Fruit fly (Drosophila melanogaster) whole organism, wandering third instar larva: ENCODE measurements around the gene senju.

Experiments used
- Abd-B ChIP-seq: fragments of >200 bp; optimal IDR thresholded peaks from 2 replicates; lab custom pipeline; 2017; ENCODE audit warnings: missing biosample characterization, missing genetic modification characterization
- CG32264 ChIP-seq: fragments of 200-800 bp; sonication (Bioruptor generic); optimal IDR thresholded peaks from 2 replicates; lab custom pipeline; 2016; ENCODE audit warnings: missing biosample characterization, missing genetic modification characterization
- CG9705 ChIP-seq: fragments of 200-800 bp; sonication (Bioruptor generic); optimal IDR thresholded peaks from 2 replicates; lab custom pipeline; 2018; ENCODE audit warnings: missing biosample characterization, mild to moderate bottlenecking, missing genetic modification characterization
- CrebA ChIP-seq: fragments of 200-800 bp; sonication (Bioruptor generic); optimal IDR thresholded peaks from 2 replicates; lab custom pipeline; 2016; ENCODE audit warnings: missing biosample characterization, mild to moderate bottlenecking, missing genetic modification characterization, borderline replicate concordance
- Dfd ChIP-seq: fragments of >200 bp; optimal IDR thresholded peaks from 2 replicates; lab custom pipeline; 2017; ENCODE audit warnings: missing biosample characterization, missing genetic modification characterization
- Dif ChIP-seq: fragments of 200-275, 200-300 bp; sonication (Bioruptor generic); optimal IDR thresholded peaks from 2 replicates; lab custom pipeline; 2018; ENCODE audit warnings: missing biosample characterization, missing genetic modification characterization; ENCODE audit not compliant: partially characterized antibody
- GATAd ChIP-seq: sonication (Bioruptor generic); optimal IDR thresholded peaks from 2 replicates; lab custom pipeline; 2016; ENCODE audit warnings: missing biosample characterization, missing genetic modification characterization
- HLH106 ChIP-seq: fragments of 200-800 bp; optimal IDR thresholded peaks from 3 replicates; lab custom pipeline; 2019; ENCODE audit warnings: missing biosample characterization, mild to moderate bottlenecking, missing genetic modification characterization, moderate library complexity
- Hnf4 ChIP-seq: fragments of 200-800 bp; sonication (Bioruptor generic); optimal IDR thresholded peaks from 2 replicates; lab custom pipeline; 2016; ENCODE audit warnings: missing biosample characterization, mild to moderate bottlenecking, missing genetic modification characterization
- Hr78 ChIP-seq: fragments of >200 bp; optimal IDR thresholded peaks from 2 replicates; lab custom pipeline; 2017; ENCODE audit warnings: missing biosample characterization, missing genetic modification characterization
- Hr83 ChIP-seq: fragments of 200-300 bp; sonication (Bioruptor generic); optimal IDR thresholded peaks from 2 replicates; lab custom pipeline; 2016; ENCODE audit warnings: missing biosample characterization, mild to moderate bottlenecking, missing genetic modification characterization, moderate library complexity; ENCODE audit not compliant: poor library complexity, severe bottlenecking
- Jra ChIP-seq: sonication (Bioruptor generic); optimal IDR thresholded peaks from 2 replicates; lab custom pipeline; 2016; ENCODE audit warnings: missing biosample characterization, missing genetic modification characterization
- Mio ChIP-seq: sonication (Bioruptor generic); optimal IDR thresholded peaks from 2 replicates; lab custom pipeline; 2016; ENCODE audit warnings: missing biosample characterization, missing genetic modification characterization
- Myc ChIP-seq: fragments of >200 bp; optimal IDR thresholded peaks from 2 replicates; lab custom pipeline; 2017
- N ChIP-seq: fragments of >200 bp; optimal IDR thresholded peaks from 2 replicates; lab custom pipeline; 2018; ENCODE audit warnings: missing biosample characterization, missing external identifiers, missing genetic modification characterization
- OdsH ChIP-seq: fragments of 200-800 bp; sonication (Bioruptor generic); optimal IDR thresholded peaks from 2 replicates; lab custom pipeline; 2016; ENCODE audit warnings: missing biosample characterization, mild to moderate bottlenecking, missing genetic modification characterization
- Rel ChIP-seq, 2 experiments: fragments of 200-800 bp; sonication (Bioruptor generic) in 1 of 2; optimal IDR thresholded peaks; 2 replicates in 1 of 2; 3 replicates in 1 of 2; lab custom pipeline; 2016 to 2019; ENCODE audit warnings: mild to moderate bottlenecking in 2 of 2, missing biosample characterization in 2 of 2, missing genetic modification characterization in 2 of 2, moderate library complexity in 1 of 2
- Sp1 ChIP-seq: fragments of 200-800 bp; sonication (Bioruptor generic); optimal IDR thresholded peaks from 3 replicates; lab custom pipeline; 2019; ENCODE audit warnings: missing biosample characterization, mild to moderate bottlenecking, missing genetic modification characterization, moderate library complexity
- Vsx2 ChIP-seq: fragments of 200-300, 225-300 bp; sonication (Bioruptor generic); optimal IDR thresholded peaks from 2 replicates; lab custom pipeline; 2018; ENCODE audit warnings: missing biosample characterization, missing genetic modification characterization; ENCODE audit not compliant: partially characterized antibody
- br ChIP-seq: fragments of 200-800 bp; sonication (Bioruptor generic); optimal IDR thresholded peaks from 2 replicates; lab custom pipeline; 2016; ENCODE audit warnings: missing biosample characterization, missing genetic modification characterization
- brk ChIP-seq: fragments of 200-800 bp; sonication (Bioruptor generic); optimal IDR thresholded peaks from 2 replicates; lab custom pipeline; 2016; ENCODE audit warnings: missing biosample characterization, mild to moderate bottlenecking, missing genetic modification characterization
- dl ChIP-seq, 2 experiments: fragments of 175-275, 200-275 bp in 1 of 2; fragments of 200-275 bp in 1 of 2; sonication (Bioruptor generic); optimal IDR thresholded peaks; lab custom pipeline; 2018; ENCODE audit warnings: mild to moderate bottlenecking in 2 of 2, missing biosample characterization in 2 of 2, missing genetic modification characterization in 2 of 2, moderate library complexity in 2 of 2; ENCODE audit not compliant: partially characterized antibody in 2 of 2, insufficient read depth in 1 of 2
- dmrt93B ChIP-seq: fragments of 200-800 bp; sonication (Bioruptor generic); optimal IDR thresholded peaks from 2 replicates; lab custom pipeline; 2018; ENCODE audit warnings: missing biosample characterization, mild to moderate bottlenecking, missing genetic modification characterization
- dsf ChIP-seq: sonication (Bioruptor generic); optimal IDR thresholded peaks from 2 replicates; lab custom pipeline; 2016; ENCODE audit warnings: missing biosample characterization, missing genetic modification characterization, borderline replicate concordance
- ey ChIP-seq: fragments of 200-800 bp; sonication (Bioruptor generic); optimal IDR thresholded peaks from 2 replicates; lab custom pipeline; 2016; ENCODE audit warnings: missing biosample characterization, missing genetic modification characterization
- foxo ChIP-seq, 2 experiments: fragments of 200-800 bp; sonication (Bioruptor generic); optimal IDR thresholded peaks; 2 replicates in 1 of 2; 3 replicates in 1 of 2; lab custom pipeline; 2016 to 2017; ENCODE audit warnings: missing biosample characterization in 2 of 2, missing genetic modification characterization in 2 of 2
- fru ChIP-seq: fragments of 200-800 bp; sonication (Bioruptor generic); optimal IDR thresholded peaks from 3 replicates; lab custom pipeline; 2016; ENCODE audit warnings: missing biosample characterization, mild to moderate bottlenecking, missing genetic modification characterization
- h ChIP-seq: fragments of 200-800 bp; sonication (Bioruptor generic); optimal IDR thresholded peaks from 3 replicates; lab custom pipeline; 2016; ENCODE audit warnings: missing biosample characterization, mild to moderate bottlenecking, missing genetic modification characterization
- jim ChIP-seq: fragments of 175-275, 200-325 bp; sonication (Bioruptor generic); optimal IDR thresholded peaks from 2 replicates; lab custom pipeline; 2016; ENCODE audit warnings: missing biosample characterization, mild to moderate bottlenecking, missing genetic modification characterization
- lola ChIP-seq: fragments of >200 bp; optimal IDR thresholded peaks from 2 replicates; lab custom pipeline; 2017; ENCODE audit warnings: missing biosample characterization, missing genetic modification characterization
- pan ChIP-seq: fragments of >200 bp; optimal IDR thresholded peaks from 2 replicates; lab custom pipeline; 2017
- psq ChIP-seq: fragments of 200-800 bp; sonication (Bioruptor generic); optimal IDR thresholded peaks from 3 replicates; lab custom pipeline; 2017; ENCODE audit warnings: missing biosample characterization, mild to moderate bottlenecking, missing genetic modification characterization, moderate library complexity
- rgr ChIP-seq: fragments of 200-800 bp; sonication (Bioruptor generic); optimal IDR thresholded peaks from 3 replicates; lab custom pipeline; 2016; ENCODE audit warnings: missing biosample characterization, mild to moderate bottlenecking, missing genetic modification characterization
- sage ChIP-seq: fragments of 200-800 bp; sonication (Bioruptor generic); optimal IDR thresholded peaks from 2 replicates; lab custom pipeline; 2016; ENCODE audit warnings: missing biosample characterization, mild to moderate bottlenecking, missing genetic modification characterization
- sv ChIP-seq: fragments of 200-800 bp; sonication (Bioruptor generic); optimal IDR thresholded peaks from 3 replicates; lab custom pipeline; 2016; ENCODE audit warnings: missing biosample characterization, missing genetic modification characterization
- tai ChIP-seq: sonication (Bioruptor generic); optimal IDR thresholded peaks from 2 replicates; lab custom pipeline; 2016; ENCODE audit warnings: missing biosample characterization, missing genetic modification characterization
- usp ChIP-seq: fragments of >200 bp; optimal IDR thresholded peaks from 2 replicates; lab custom pipeline; 2017; ENCODE audit warnings: missing biosample characterization, missing genetic modification characterization
- woc ChIP-seq: sonication (Bioruptor generic); optimal IDR thresholded peaks from 2 replicates; lab custom pipeline; 2016; ENCODE audit warnings: missing biosample characterization, mild to moderate bottlenecking, missing genetic modification characterization

Gene senju

dm6 chr2L:5006323-5006722 is 46.3 kb upstream of the senju start:
- TF ChIP-seq pan (lab: Kevin White, UChicago) (no peak), Vsx2 (GFP tag; lab: Kevin White, UChicago) (no peak), jim (no peak), tai (GFP tag; lab: Kevin White, UChicago) (no peak), foxo (GFP tag; optimal IDR thresholded peaks at IDR 0.05; lab: Kevin White, UChicago) (no peak), dl (GFP tag; optimal IDR thresholded peaks at IDR 0.05; lab: Kevin White, UChicago; ENCODE audit: insufficient read depth in 1 of 2, partially characterized antibody in 2 of 2) (no peak), Rel (GFP tag; optimal IDR thresholded peaks at IDR 0.05; lab: Kevin White, UChicago) (no peak), Rel (tag; optimal IDR thresholded peaks at IDR 0.05; lab: Kevin White, UChicago) (no peak), h (no peak), OdsH (GFP tag; lab: Kevin White, UChicago) (no peak), dmrt93B (GFP tag; lab: Kevin White, UChicago) (no peak), psq (GFP tag; lab: Kevin White, UChicago) (no peak), Jra (GFP tag; lab: Kevin White, UChicago) (no peak)

- TF ChIP-seq h, result no peak
- no peak for TF ChIP-seq brk (GFP tag; lab: Kevin White, UChicago)
- no peak for TF ChIP-seq Rel (GFP tag; optimal IDR thresholded peaks at IDR 0.05; lab: Kevin White, UChicago)
- peak; percentile 15 for TF ChIP-seq Rel (tag; optimal IDR thresholded peaks at IDR 0.05; lab: Kevin White, UChicago)
- TF ChIP-seq Myc, result no peak
- peak; percentile 9 for TF ChIP-seq rgr
- TF ChIP-seq CG32264, result no peak
- no peak for TF ChIP-seq CG9705 (GFP tag; lab: Kevin White, UChicago)
- TF ChIP-seq Jra (GFP tag; lab: Kevin White, UChicago), result no peak
- TF ChIP-seq Hr83, result no peak
- peak; percentile 17 for TF ChIP-seq br (GFP tag; lab: Kevin White, UChicago)
- TF ChIP-seq foxo (GFP tag; optimal IDR thresholded peaks at IDR 0.05; lab: Kevin White, UChicago), result peak in 1 of 2 experiments; percentile 6
- TF ChIP-seq usp, result no peak
- TF ChIP-seq OdsH (GFP tag; lab: Kevin White, UChicago), result peak; percentile 16
- TF ChIP-seq fru (GFP tag; lab: Kevin White, UChicago), result no peak
- TF ChIP-seq sv (GFP tag; lab: Kevin White, UChicago), result no peak
- no peak for TF ChIP-seq Hnf4 (GFP tag; lab: Kevin White, UChicago)
Observed at dm6 chr2L:5007256-5007655, 45.4 kb upstream of the senju start.

dm6 chr2L:5009306-5010030 is 43.2 kb upstream of the senju start, which contains the start of gene Rtnl1:
Gene Rtnl1, minus strand, starts transcription at chr2L:5009720.
- TF ChIP-seq CG32264 (no peak), h (peak; percentile 60), jim (no peak), dmrt93B (GFP tag; lab: Kevin White, UChicago) (no peak), Dif (GFP tag; lab: Kevin White, UChicago) (peak; percentile 57), usp (no peak), OdsH (GFP tag; lab: Kevin White, UChicago) (no peak), Hr83 (peak; percentile 78), Hnf4 (GFP tag; lab: Kevin White, UChicago) (no peak), Rel (GFP tag; optimal IDR thresholded peaks at IDR 0.05; lab: Kevin White, UChicago) (no peak), Rel (tag; optimal IDR thresholded peaks at IDR 0.05; lab: Kevin White, UChicago) (peak; percentile 57), rgr (peak; percentile 69), Jra (GFP tag; lab: Kevin White, UChicago) (peak; percentile 65), Mio (GFP tag; lab: Kevin White, UChicago) (no peak), fru (GFP tag; lab: Kevin White, UChicago) (peak; percentile 23), Vsx2 (GFP tag; lab: Kevin White, UChicago) (no peak), pan (lab: Kevin White, UChicago) (no peak), dl (GFP tag; optimal IDR thresholded peaks at IDR 0.05; lab: Kevin White, UChicago; ENCODE audit: insufficient read depth in 1 of 2, partially characterized antibody in 2 of 2) (no peak), lola (GFP tag; lab: Kevin White, UChicago) (no peak), CrebA (GFP tag; lab: Kevin White, UChicago) (no peak), sv (GFP tag; lab: Kevin White, UChicago) (no peak), GATAd (GFP tag; lab: Kevin White, UChicago) (no peak), dsf (no peak), brk (GFP tag; lab: Kevin White, UChicago) (no peak), ey (GFP tag; lab: Kevin White, UChicago) (no peak), Hr78 (GFP tag; lab: Kevin White, UChicago) (no peak), tai (GFP tag; lab: Kevin White, UChicago) (no peak), Dfd (GFP tag; lab: Kevin White, UChicago) (no peak), woc (GFP tag; lab: Kevin White, UChicago) (no peak), foxo (GFP tag; optimal IDR thresholded peaks at IDR 0.05; lab: Kevin White, UChicago) (peak in 1 of 2 experiments; percentile 27), Abd-B (no peak), br (GFP tag; lab: Kevin White, UChicago) (peak; percentile 29), Sp1 (GFP tag; lab: Kevin White, UChicago) (peak; percentile 54), HLH106 (tag; lab: Kevin White, UChicago) (peak; percentile 17), CG9705 (GFP tag; lab: Kevin White, UChicago) (peak; percentile 12), N (GFP tag; lab: Kevin White, UChicago) (no peak), psq (GFP tag; lab: Kevin White, UChicago) (no peak), sage (GFP tag; lab: Kevin White, UChicago) (no peak), Myc (peak; percentile 92)
